Fruit fly (Drosophila melanogaster) whole organism, prepupa: Measurements from ENCODE around the gene PVRAP.

Source experiments
- CG11902 ChIP-seq: fragments of 200-800 bp; sonication (Bioruptor generic); optimal IDR thresholded peaks from 3 replicates; lab custom pipeline; 2016; ENCODE audit warnings: missing biosample characterization, missing genetic modification characterization
- CG15336 ChIP-seq: fragments of 200-800 bp; sonication (Bioruptor generic); IDR thresholded peaks from 2 replicates; pipeline ENCODE4 v1.3.6; 2022; ENCODE audit warnings: missing biosample characterization, missing genetic modification characterization
- CG1621 ChIP-seq: fragments of 200-800 bp; sonication (Bioruptor generic); optimal IDR thresholded peaks from 3 replicates; lab custom pipeline; 2018; ENCODE audit warnings: missing biosample characterization, mild to moderate bottlenecking, missing genetic modification characterization
- CG16779 ChIP-seq: fragments of 200-800 bp; sonication (Bioruptor generic); optimal IDR thresholded peaks from 3 replicates; lab custom pipeline; 2017; ENCODE audit warnings: missing biosample characterization, mild to moderate bottlenecking, missing genetic modification characterization
- CG31627 ChIP-seq: fragments of 200-800 bp; sonication (Bioruptor generic); optimal IDR thresholded peaks from 3 replicates; lab custom pipeline; 2016; ENCODE audit warnings: missing biosample characterization, missing genetic modification characterization
- CG34406 ChIP-seq: fragments of 200-800 bp; sonication (Bioruptor generic); optimal IDR thresholded peaks from 3 replicates; lab custom pipeline; 2016; ENCODE audit warnings: missing biosample characterization, missing genetic modification characterization
- CG3919 ChIP-seq: fragments of 200-800 bp; sonication (Bioruptor generic); optimal IDR thresholded peaks from 3 replicates; lab custom pipeline; 2016; ENCODE audit warnings: missing biosample characterization, missing genetic modification characterization
- CG6163 ChIP-seq: fragments of 200-800 bp; sonication (Bioruptor generic); IDR thresholded peaks from 3 replicates; pipeline ENCODE4 v1.3.6; 2022; ENCODE audit warnings: missing biosample characterization, missing genetic modification characterization
- CG6276 ChIP-seq: fragments of 200-800 bp; sonication (Bioruptor generic); optimal IDR thresholded peaks from 2 replicates; lab custom pipeline; 2017; ENCODE audit warnings: missing biosample characterization, mild to moderate bottlenecking, missing genetic modification characterization
- CG6808 ChIP-seq: fragments of 200-800 bp; sonication (Bioruptor generic); optimal IDR thresholded peaks from 3 replicates; lab custom pipeline; 2017; ENCODE audit warnings: missing biosample characterization, missing genetic modification characterization, mild to moderate bottlenecking, moderate library complexity, missing genetic modification reagents
- CG8319 ChIP-seq: fragments of 200-800 bp; sonication (Bioruptor generic); optimal IDR thresholded peaks from 3 replicates; lab custom pipeline; 2016; ENCODE audit warnings: missing biosample characterization, missing genetic modification characterization
- CG8632 ChIP-seq: fragments of 200-800 bp; sonication (Bioruptor generic); optimal IDR thresholded peaks from 3 replicates; lab custom pipeline; 2016; ENCODE audit warnings: missing biosample characterization, missing genetic modification characterization
- CG9139 ChIP-seq: fragments of 200-800 bp; sonication (Bioruptor generic); optimal IDR thresholded peaks from 3 replicates; lab custom pipeline; 2017; ENCODE audit warnings: missing biosample characterization, mild to moderate bottlenecking, missing genetic modification characterization
- Eip75B ChIP-seq: fragments of 200-800 bp; sonication (Bioruptor generic); optimal IDR thresholded peaks from 3 replicates; lab custom pipeline; 2016; ENCODE audit warnings: missing biosample characterization, missing genetic modification characterization
- Eip78C ChIP-seq: fragments of 200-800 bp; sonication (Bioruptor generic); peaks from one replicate; lab custom pipeline; 2016; ENCODE audit warnings: missing biosample characterization, missing genetic modification characterization
- Eip93F ChIP-seq: fragments of 200-800 bp; sonication (Bioruptor generic); optimal IDR thresholded peaks from 2 replicates; lab custom pipeline; 2016; ENCODE audit warnings: missing biosample characterization, mild to moderate bottlenecking, missing genetic modification characterization
- Gug ChIP-seq: fragments of 200-800 bp; sonication (Bioruptor generic); IDR thresholded peaks from 2 replicates; pipeline ENCODE4 v1.3.6; 2022; ENCODE audit warnings: missing biosample characterization, missing genetic modification characterization
- Hr39 ChIP-seq: fragments of 200-800 bp; sonication (Bioruptor generic); optimal IDR thresholded peaks from 2 replicates; lab custom pipeline; 2016; ENCODE audit warnings: missing biosample characterization, missing genetic modification characterization
- Hr4 ChIP-seq: fragments of 200-800 bp; sonication (Bioruptor generic); optimal IDR thresholded peaks from 3 replicates; lab custom pipeline; 2016; ENCODE audit warnings: missing biosample characterization, missing genetic modification characterization
- Lpt ChIP-seq: fragments of 200-800 bp; sonication (Bioruptor generic); optimal IDR thresholded peaks from 3 replicates; lab custom pipeline; 2016; ENCODE audit warnings: missing biosample characterization, missing genetic modification characterization
- Met ChIP-seq: fragments of 200-800 bp; sonication (Bioruptor generic); optimal IDR thresholded peaks from 3 replicates; lab custom pipeline; 2016; ENCODE audit warnings: missing biosample characterization, missing genetic modification characterization
- Smox ChIP-seq: fragments of 200-800 bp; sonication (Bioruptor generic); optimal IDR thresholded peaks from 3 replicates; lab custom pipeline; 2016; ENCODE audit warnings: missing biosample characterization, missing genetic modification characterization
- Sox102F ChIP-seq: fragments of 200-800 bp; sonication (Bioruptor generic); optimal IDR thresholded peaks from 2 replicates; lab custom pipeline; 2016; ENCODE audit warnings: missing biosample characterization, mild to moderate bottlenecking, missing genetic modification characterization
- Sox14 ChIP-seq: fragments of 200-800 bp; sonication (Bioruptor generic); optimal IDR thresholded peaks from 3 replicates; lab custom pipeline; 2016; ENCODE audit warnings: missing biosample characterization, missing genetic modification characterization
- Sox15 ChIP-seq: fragments of 200-800 bp; sonication (Bioruptor generic); optimal IDR thresholded peaks from 3 replicates; lab custom pipeline; 2016; ENCODE audit warnings: missing biosample characterization, missing genetic modification characterization
- achi ChIP-seq: fragments of 200-800 bp; sonication (Bioruptor generic); optimal IDR thresholded peaks from 3 replicates; lab custom pipeline; 2016; ENCODE audit warnings: missing biosample characterization, missing genetic modification characterization
- acj6 ChIP-seq: fragments of 200-800 bp; sonication (Bioruptor generic); optimal IDR thresholded peaks from 3 replicates; lab custom pipeline; 2016; ENCODE audit warnings: missing biosample characterization, missing genetic modification characterization
- dac ChIP-seq: fragments of 200-800 bp; sonication (Bioruptor generic); optimal IDR thresholded peaks from 2 replicates; lab custom pipeline; 2017; ENCODE audit warnings: missing biosample characterization, mild to moderate bottlenecking, missing genetic modification characterization
- dsx ChIP-seq: fragments of 200-800 bp; optimal IDR thresholded peaks from 3 replicates; lab custom pipeline; 2019; ENCODE audit warnings: missing biosample characterization, mild to moderate bottlenecking, missing genetic modification characterization, moderate library complexity; ENCODE audit not compliant: poor library complexity, severe bottlenecking
- eg ChIP-seq: fragments of 200-800 bp; sonication (Bioruptor generic); IDR thresholded peaks from 3 replicates; pipeline ENCODE4 v1.3.6; 2022; ENCODE audit warnings: missing biosample characterization, missing genetic modification characterization
- fd59A ChIP-seq: fragments of 200-800 bp; sonication (Bioruptor generic); optimal IDR thresholded peaks from 2 replicates; lab custom pipeline; 2017; ENCODE audit warnings: missing biosample characterization, mild to moderate bottlenecking, missing genetic modification characterization, missing genetic modification reagents
- fd85E ChIP-seq: fragments of 200-800 bp; sonication (Bioruptor generic); optimal IDR thresholded peaks from 3 replicates; lab custom pipeline; 2016; ENCODE audit warnings: missing biosample characterization, missing genetic modification characterization
- fkh ChIP-seq: fragments of 200-800 bp; sonication (Bioruptor generic); optimal IDR thresholded peaks from 3 replicates; lab custom pipeline; 2017; ENCODE audit warnings: missing biosample characterization, mild to moderate bottlenecking, missing genetic modification characterization, moderate library complexity
- lz ChIP-seq: fragments of 200-800 bp; sonication (Bioruptor generic); optimal IDR thresholded peaks from 3 replicates; lab custom pipeline; 2016; ENCODE audit warnings: missing biosample characterization, missing genetic modification characterization
- salr ChIP-seq, 2 experiments: fragments of 200-800 bp; sonication (Bioruptor generic); optimal IDR thresholded peaks; 3 replicates each; lab custom pipeline; 2016 to 2018; ENCODE audit warnings: missing biosample characterization in 2 of 2, missing genetic modification characterization in 2 of 2, mild to moderate bottlenecking in 1 of 2
- spab ChIP-seq: fragments of 200-800 bp; sonication (Bioruptor generic); optimal IDR thresholded peaks from 2 replicates; lab custom pipeline; 2017; ENCODE audit warnings: missing biosample characterization, mild to moderate bottlenecking, missing genetic modification characterization, missing genetic modification reagents
- ss ChIP-seq, 2 experiments: fragments of 200-800 bp; sonication (Bioruptor generic); optimal IDR thresholded peaks; 2 replicates in 1 of 2; 3 replicates in 1 of 2; lab custom pipeline; 2017 to 2018; ENCODE audit warnings: mild to moderate bottlenecking in 2 of 2, missing biosample characterization in 2 of 2, missing genetic modification characterization in 2 of 2, moderate library complexity in 1 of 2
- topi ChIP-seq: fragments of 200-800 bp; sonication (Bioruptor generic); optimal IDR thresholded peaks from 3 replicates; lab custom pipeline; 2016; ENCODE audit warnings: missing biosample characterization, missing genetic modification characterization

PVRAP gene

dm6 chr3L:5952132-5952531 is 44.9 kb upstream of the PVRAP start (continued):
- no peak for TF ChIP-seq Sox15
- no peak for TF ChIP-seq Smox
- TF ChIP-seq Gug (GFP tag; lab: Robert Waterston, UW): no peak
- no peak for TF ChIP-seq CG16779 (tag; lab: Kevin White, UChicago)
- no peak for TF ChIP-seq CG34406
- TF ChIP-seq dsx (GFP tag; lab: Kevin White, UChicago): no peak
- TF ChIP-seq topi: peak; percentile 26
- no peak for TF ChIP-seq Eip93F (GFP tag; lab: Kevin White, UChicago)
- no peak for TF ChIP-seq Sox102F
- TF ChIP-seq Eip75B (GFP tag; lab: Kevin White, UChicago): peak; percentile 50
- no peak for TF ChIP-seq spab

dm6 chr3L:5952537-5952936 is 44.5 kb upstream of the PVRAP start:
- TF ChIP-seq CG1621 (tag; lab: Kevin White, UChicago): peak; percentile 7
- no peak for TF ChIP-seq fd85E (GFP tag; lab: Kevin White, UChicago)
- no peak for TF ChIP-seq fkh (GFP tag; lab: Kevin White, UChicago)
- peak; percentile 16 for TF ChIP-seq CG9139 (GFP tag; lab: Kevin White, UChicago)
- peak in 1 of 2 experiments; percentile 32 for TF ChIP-seq ss (GFP tag; optimal IDR thresholded peaks at IDR 0.05; lab: Kevin White, UChicago)
- TF ChIP-seq CG8632 (GFP tag; lab: Kevin White, UChicago): no peak
- TF ChIP-seq Eip78C: peak; percentile 15
- no peak for TF ChIP-seq achi (GFP tag; lab: Kevin White, UChicago)
- no peak for TF ChIP-seq Sox14 (GFP tag; lab: Kevin White, UChicago)
- TF ChIP-seq lz: no peak
- no peak for TF ChIP-seq Sox15
- no peak for TF ChIP-seq Sox102F
- TF ChIP-seq Eip93F (GFP tag; lab: Kevin White, UChicago): no peak
- TF ChIP-seq CG8319 (GFP tag; lab: Kevin White, UChicago): no peak
- no peak for TF ChIP-seq CG6276 (GFP tag; lab: Kevin White, UChicago)
- no peak for TF ChIP-seq CG3919 (GFP tag; lab: Kevin White, UChicago)
- peak; percentile 49 for TF ChIP-seq dsx (GFP tag; lab: Kevin White, UChicago)
- TF ChIP-seq CG6163: no peak
- TF ChIP-seq fd59A (GFP tag; lab: Kevin White, UChicago): no peak
- TF ChIP-seq CG6808: peak; percentile 7
- TF ChIP-seq, all 60 proteins: peak for 6

DNA sequence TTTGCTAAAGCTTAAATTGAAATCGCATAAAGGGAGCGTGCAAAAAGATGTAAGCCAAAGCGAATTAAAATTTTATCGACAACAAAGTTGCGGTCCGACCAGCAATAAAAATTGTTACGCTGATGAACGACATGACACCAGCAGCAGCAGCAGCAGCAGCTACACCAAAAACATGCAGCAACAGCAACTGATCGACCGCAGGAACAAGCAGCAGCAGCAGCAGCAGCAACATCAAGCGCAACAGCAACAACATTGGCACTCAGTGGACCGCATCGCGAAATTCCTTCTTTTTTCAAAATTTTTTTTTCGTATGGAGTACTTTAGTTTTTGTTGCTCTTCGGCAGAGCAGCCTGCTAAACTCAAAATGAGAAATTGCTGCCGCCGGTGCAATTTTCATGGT is 42.1 kb upstream of the PVRAP start:
- TF ChIP-seq CG6163 (0 out of 3 replicates have a peak, but pooled peaks have one; percentile 15), CG15336 (GFP tag; lab: Robert Waterston, UW) (no peak), Smox (no peak), CG3919 (GFP tag; lab: Kevin White, UChicago) (peak; percentile 52), CG31627 (GFP tag; lab: Kevin White, UChicago) (no peak), eg (GFP tag; lab: Robert Waterston, UW) (no peak), dsx (GFP tag; lab: Kevin White, UChicago) (peak; percentile 72)

DNA sequence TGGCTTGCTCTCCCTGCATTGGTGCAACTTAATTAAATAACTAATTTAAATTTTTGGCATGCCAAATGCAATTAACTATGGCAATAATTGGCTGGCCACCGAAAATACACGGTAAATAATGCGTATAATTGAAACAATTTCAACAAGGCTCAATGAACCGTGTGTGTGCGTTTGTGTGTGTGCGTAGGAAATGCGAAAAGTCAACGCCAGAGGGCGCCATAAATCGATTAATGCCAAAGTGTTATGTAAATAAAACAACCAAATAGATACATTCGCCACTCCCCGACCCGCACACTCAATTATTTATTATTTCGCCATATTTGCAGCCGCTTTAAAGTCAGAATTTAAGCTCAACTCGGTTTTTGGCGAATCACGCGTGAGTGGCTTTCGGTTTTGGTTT is 39.8 kb upstream of the PVRAP start:
- TF ChIP-seq Lpt (GFP tag; lab: Kevin White, UChicago) (no peak), CG8632 (GFP tag; lab: Kevin White, UChicago) (no peak), salr (GFP tag; optimal IDR thresholded peaks at IDR 0.05; lab: Kevin White, UChicago) (no peak), CG9139 (GFP tag; lab: Kevin White, UChicago) (no peak), Hr39 (GFP tag; lab: Kevin White, UChicago) (no peak), dac (GFP tag; lab: Kevin White, UChicago) (no peak), eg (GFP tag; lab: Robert Waterston, UW) (no peak), acj6 (GFP tag; lab: Kevin White, UChicago) (no peak), Hr4 (GFP tag; lab: Kevin White, UChicago) (no peak), CG11902 (no peak), Met (no peak), CG6276 (GFP tag; lab: Kevin White, UChicago) (no peak)
